Worm (Caenorhabditis elegans) whole organism, L2 larva: ENCODE results near the gene srh-119.

Source experiments
- C34F6.9 ChIP-seq: fragments of 150-350 bp; optimal IDR thresholded peaks from 2 replicates; lab custom pipeline; 2014; ENCODE audit warnings: missing biosample characterization, missing genetic modification characterization
- F13H6.1 ChIP-seq: sonication (generic microtip); optimal IDR thresholded peaks from 2 replicates; lab custom pipeline; 2016; ENCODE audit warnings: missing genetic modification characterization, missing compliant biosample characterization
- R02D3.7 ChIP-seq: fragments of 150-350 bp; optimal IDR thresholded peaks from 2 replicates; lab custom pipeline; 2014; ENCODE audit warnings: missing biosample characterization, missing genetic modification characterization
- Y55F3AM.14 ChIP-seq: fragments of 200-800 bp; sonication (Bioruptor generic); optimal IDR thresholded peaks from 2 replicates; lab custom pipeline; 2018; ENCODE audit warnings: mild to moderate bottlenecking, missing genetic modification characterization, missing compliant biosample characterization
- ZK546.5 ChIP-seq: sonication (generic microtip); optimal IDR thresholded peaks from 2 replicates; lab custom pipeline; 2017; ENCODE audit warnings: missing biosample characterization, missing genetic modification characterization
- alr-1 ChIP-seq: fragments of 150-350 bp; optimal IDR thresholded peaks from 2 replicates; lab custom pipeline; 2014; ENCODE audit warnings: missing biosample characterization, missing genetic modification characterization
- aly-2 ChIP-seq: fragments of 150-350 bp; optimal IDR thresholded peaks from 2 replicates; lab custom pipeline; 2014; ENCODE audit warnings: missing biosample characterization, missing genetic modification characterization
- ama-1 ChIP-seq: fragments of 150-350 bp; optimal IDR thresholded peaks from 2 replicates; lab custom pipeline; 2018; ENCODE audit warnings: inconsistent platforms
- blmp-1 ChIP-seq: sonication (generic microtip); optimal IDR thresholded peaks from 2 replicates; lab custom pipeline; 2017; ENCODE audit warnings: missing genetic modification characterization, mild to moderate bottlenecking, missing compliant biosample characterization, antibody characterized with exemption, moderate library complexity; ENCODE audit not compliant: insufficient read depth
- ceh-16 ChIP-seq: fragments of 150-350 bp; optimal IDR thresholded peaks from 2 replicates; lab custom pipeline; 2014; ENCODE audit warnings: missing biosample characterization, missing genetic modification characterization
- ceh-82 ChIP-seq: fragments of 150-350 bp; optimal IDR thresholded peaks from 2 replicates; lab custom pipeline; 2014; ENCODE audit warnings: missing biosample characterization, missing genetic modification characterization
- crh-2 ChIP-seq: sonication (generic microtip); optimal IDR thresholded peaks from 2 replicates; lab custom pipeline; 2017; ENCODE audit warnings: missing biosample characterization, missing genetic modification characterization
- dmd-4 ChIP-seq: sonication (generic microtip); optimal IDR thresholded peaks from 2 replicates; lab custom pipeline; 2017; ENCODE audit warnings: missing biosample characterization, missing genetic modification characterization
- egl-27 ChIP-seq: sonication (generic microtip); optimal IDR thresholded peaks from 3 replicates; lab custom pipeline; 2017; ENCODE audit warnings: missing biosample characterization, missing genetic modification reagents, missing genetic modification characterization
- elt-1 ChIP-seq: fragments of 150-350 bp; optimal IDR thresholded peaks from 2 replicates; lab custom pipeline; 2014; ENCODE audit warnings: missing biosample characterization, missing genetic modification characterization
- elt-3 ChIP-seq: sonication (generic microtip); optimal IDR thresholded peaks from 2 replicates; lab custom pipeline; 2017; ENCODE audit warnings: missing biosample characterization, missing genetic modification characterization
- fos-1 ChIP-seq: fragments of 150-350 bp; optimal IDR thresholded peaks from 2 replicates; lab custom pipeline; 2014; ENCODE audit warnings: missing biosample characterization, missing genetic modification characterization
- gmeb-1 ChIP-seq: fragments of 150-350 bp; optimal IDR thresholded peaks from 2 replicates; lab custom pipeline; 2014; ENCODE audit warnings: missing biosample characterization, missing genetic modification characterization
- lin-11 ChIP-seq: fragments of 150-350 bp; sonication (generic microtip); optimal IDR thresholded peaks from 2 replicates; lab custom pipeline; 2014; ENCODE audit warnings: missing biosample characterization, missing genetic modification characterization, inconsistent platforms, mixed read lengths
- lin-13 ChIP-seq: fragments of 150-350 bp; optimal IDR thresholded peaks from 2 replicates; lab custom pipeline; 2014; ENCODE audit warnings: missing biosample characterization, missing genetic modification reagents, missing genetic modification characterization
- lin-39 ChIP-seq: fragments of 150-350 bp; optimal IDR thresholded peaks from 2 replicates; lab custom pipeline; 2014; ENCODE audit warnings: missing biosample characterization, missing genetic modification reagents, missing genetic modification characterization
- lsy-2 ChIP-seq, 2 experiments: fragments of 150-350 bp in 1 of 2; sonication (generic microtip) in 1 of 2; optimal IDR thresholded peaks; 2 replicates each; lab custom pipeline; 2014 to 2017; ENCODE audit warnings: missing biosample characterization in 2 of 2, missing genetic modification characterization in 2 of 2
- mab-5 ChIP-seq: fragments of 150-350 bp; optimal IDR thresholded peaks from 2 replicates; lab custom pipeline; 2014; ENCODE audit warnings: missing biosample characterization, missing genetic modification characterization
- mbf-1 ChIP-seq: sonication (generic microtip); optimal IDR thresholded peaks from 2 replicates; lab custom pipeline; 2017; ENCODE audit warnings: missing biosample characterization, missing genetic modification characterization
- mdl-1 ChIP-seq, 2 experiments: fragments of 150-350 bp in 1 of 2; sonication (generic microtip) in 1 of 2; optimal IDR thresholded peaks; 2 replicates each; lab custom pipeline; 2017; ENCODE audit warnings: missing biosample characterization in 2 of 2, missing genetic modification characterization in 2 of 2
- nhr-10 ChIP-seq: sonication (generic microtip); optimal IDR thresholded peaks from 2 replicates; lab custom pipeline; 2017; ENCODE audit warnings: missing biosample characterization, missing genetic modification characterization
- nhr-11 ChIP-seq: fragments of 150-350 bp; optimal IDR thresholded peaks from 2 replicates; lab custom pipeline; 2014; ENCODE audit warnings: missing biosample characterization, missing genetic modification characterization
- nhr-12 ChIP-seq: fragments of 150-350 bp; optimal IDR thresholded peaks from 2 replicates; lab custom pipeline; 2014; ENCODE audit warnings: missing biosample characterization, missing genetic modification characterization
- nhr-129 ChIP-seq: fragments of 150-350 bp; optimal IDR thresholded peaks from 2 replicates; lab custom pipeline; 2014; ENCODE audit warnings: missing biosample characterization, missing genetic modification characterization
- nhr-21 ChIP-seq: fragments of 150-350 bp; optimal IDR thresholded peaks from 2 replicates; lab custom pipeline; 2014; ENCODE audit warnings: missing biosample characterization, missing genetic modification characterization
- nhr-23 ChIP-seq: fragments of 150-350 bp; optimal IDR thresholded peaks from 2 replicates; lab custom pipeline; 2014; ENCODE audit warnings: missing biosample characterization, missing genetic modification reagents, missing genetic modification characterization
- nhr-237 ChIP-seq: fragments of 150-350 bp; optimal IDR thresholded peaks from 2 replicates; lab custom pipeline; 2014; ENCODE audit warnings: missing biosample characterization, missing genetic modification characterization
- nhr-25 ChIP-seq: fragments of 150-350 bp; sonication (generic microtip); optimal IDR thresholded peaks from 3 replicates; lab custom pipeline; 2014; ENCODE audit warnings: missing biosample characterization, missing genetic modification characterization
- nhr-6 ChIP-seq: fragments of 150-350 bp; optimal IDR thresholded peaks from 2 replicates; lab custom pipeline; 2014; ENCODE audit warnings: missing biosample characterization, missing genetic modification characterization
- nhr-77 ChIP-seq: fragments of 150-350 bp; optimal IDR thresholded peaks from 2 replicates; lab custom pipeline; 2014; ENCODE audit warnings: missing biosample characterization, missing genetic modification characterization
- peb-1 ChIP-seq: fragments of 150-350 bp; optimal IDR thresholded peaks from 2 replicates; lab custom pipeline; 2014; ENCODE audit warnings: missing biosample characterization, missing genetic modification characterization
- sem-4 ChIP-seq: fragments of 150-350 bp; optimal IDR thresholded peaks from 2 replicates; lab custom pipeline; 2014; ENCODE audit warnings: missing biosample characterization, missing genetic modification reagents, missing genetic modification characterization
- skn-1 ChIP-seq: sonication (generic microtip); optimal IDR thresholded peaks from 2 replicates; lab custom pipeline; 2017; ENCODE audit warnings: missing biosample characterization, missing genetic modification characterization
- sma-3 ChIP-seq: sonication (generic microtip); optimal IDR thresholded peaks from 2 replicates; lab custom pipeline; 2016; ENCODE audit warnings: missing genetic modification reagents, missing genetic modification characterization, missing compliant biosample characterization
- sma-9 ChIP-seq, 2 experiments: fragments of 150-350 bp in 1 of 2; sonication (generic microtip) in 1 of 2; optimal IDR thresholded peaks; 2 replicates each; lab custom pipeline; 2014 to 2016; ENCODE audit warnings: missing genetic modification characterization in 2 of 2, mild to moderate bottlenecking in 1 of 2, missing biosample characterization in 1 of 2, missing compliant biosample characterization in 1 of 2, missing genetic modification reagents in 1 of 2, moderate library complexity in 1 of 2
- snpc-4 ChIP-seq: fragments of 150-350 bp; optimal IDR thresholded peaks from 2 replicates; lab custom pipeline; 2014; ENCODE audit warnings: missing biosample characterization, missing genetic modification characterization
- unc-39 ChIP-seq: fragments of 150-350 bp; optimal IDR thresholded peaks from 2 replicates; lab custom pipeline; 2014; ENCODE audit warnings: missing biosample characterization, missing genetic modification characterization
- unc-55 ChIP-seq: fragments of 150-350 bp; sonication (generic microtip); optimal IDR thresholded peaks from 3 replicates; lab custom pipeline; 2014; ENCODE audit warnings: missing biosample characterization, missing genetic modification reagents, missing genetic modification characterization
- unc-62 ChIP-seq: fragments of 150-350 bp; optimal IDR thresholded peaks from 2 replicates; lab custom pipeline; 2014; ENCODE audit warnings: missing biosample characterization, missing genetic modification reagents, missing genetic modification characterization
- zag-1 ChIP-seq: fragments of 150-350 bp; optimal IDR thresholded peaks from 2 replicates; lab custom pipeline; 2014; ENCODE audit warnings: missing biosample characterization, missing genetic modification characterization
- ztf-1 ChIP-seq: fragments of 200-800 bp; sonication (Bioruptor generic); conservative IDR thresholded peaks from 2 replicates; pipeline ENCODE4 v1.3.6; 2022; ENCODE audit warnings: missing genetic modification characterization, missing compliant biosample characterization
- ztf-11 ChIP-seq: sonication (generic microtip); optimal IDR thresholded peaks from 2 replicates; lab custom pipeline; 2017; ENCODE audit warnings: missing biosample characterization, missing genetic modification characterization
- ztf-4 ChIP-seq: fragments of 150-350 bp; optimal IDR thresholded peaks from 2 replicates; lab custom pipeline; 2014; ENCODE audit warnings: missing biosample characterization, missing genetic modification characterization

Gene srh-119

ce11 chrV:16958975-16959374 lies 13.3 kb upstream of the srh-119 start:
- TF ChIP-seq ama-1 (lab: Kevin White, UChicago) (no peak), lsy-2 (tag; optimal IDR thresholded peaks at IDR 0.05; lab: Kevin White, UChicago) (no peak), lin-11 (tag; lab: Kevin White, UChicago) (no peak), R02D3.7 (tag; lab: Kevin White, UChicago) (no peak), nhr-11 (no peak), ztf-11 (no peak), crh-2 (tag; lab: Kevin White, UChicago) (no peak), gmeb-1 (tag; lab: Kevin White, UChicago) (no peak), lin-39 (no peak), sem-4 (tag; lab: Kevin White, UChicago) (no peak), peb-1 (tag; lab: Kevin White, UChicago) (no peak), mdl-1 (tag; optimal IDR thresholded peaks at IDR 0.05; lab: Kevin White, UChicago) (no peak)

ce11 chrV:16965655-16966054 lies 6.6 kb upstream of the srh-119 start, which contains the start of gene efl-1:
Gene efl-1, minus strand, starts transcription at chrV:16965675.
- TF ChIP-seq snpc-4 (tag; lab: Kevin White, UChicago) (peak; percentile 93), ztf-11 (no peak), ama-1 (lab: Kevin White, UChicago) (no peak), elt-3 (no peak), F13H6.1 (peak; percentile 85), Y55F3AM.14 (GFP tag; lab: Kevin White, UChicago) (peak; percentile 13), nhr-10 (tag; lab: Kevin White, UChicago) (peak; percentile 69), dmd-4 (tag; lab: Kevin White, UChicago) (peak; percentile 29), sma-9 (GFP tag; optimal IDR thresholded peaks at IDR 0.05; lab: Kevin White, UChicago) (no peak), sma-9 (tag; optimal IDR thresholded peaks at IDR 0.05; lab: Kevin White, UChicago) (no peak), lin-11 (tag; lab: Kevin White, UChicago) (peak; percentile 66), unc-62 (GFP tag; lab: Kevin White, UChicago) (no peak), mdl-1 (tag; optimal IDR thresholded peaks at IDR 0.05; lab: Kevin White, UChicago) (peak in 1 of 2 experiments; percentile 34), sma-3 (GFP tag; lab: Kevin White, UChicago) (peak; percentile 92), nhr-129 (peak; percentile 93), ZK546.5 (tag; lab: Kevin White, UChicago) (no peak), nhr-25 (tag; lab: Kevin White, UChicago) (peak; percentile 84), nhr-12 (no peak), alr-1 (tag; lab: Kevin White, UChicago) (no peak), aly-2 (no peak), ztf-4 (peak; percentile 34), sem-4 (tag; lab: Kevin White, UChicago) (peak; percentile 77), nhr-21 (tag; lab: Kevin White, UChicago) (peak; percentile 83), nhr-23 (no peak), nhr-6 (tag; lab: Kevin White, UChicago) (peak; percentile 78), zag-1 (tag; lab: Kevin White, UChicago) (peak; percentile 75), lin-39 (no peak), ceh-16 (tag; lab: Kevin White, UChicago) (peak; percentile 33), lsy-2 (tag; optimal IDR thresholded peaks at IDR 0.05; lab: Kevin White, UChicago) (peak; percentile 84 to 93), fos-1 (tag; lab: Kevin White, UChicago) (peak; percentile 63), nhr-237 (tag; lab: Kevin White, UChicago) (peak; percentile 64), skn-1 (tag; lab: Kevin White, UChicago) (no peak), ztf-1 (GFP tag; lab: Robert Waterston, UW) (no peak), mab-5 (tag; lab: Kevin White, UChicago) (peak; percentile 95), crh-2 (tag; lab: Kevin White, UChicago) (peak; percentile 96), egl-27 (peak; percentile 84), elt-1 (no peak), unc-39 (tag; lab: Kevin White, UChicago) (no peak), nhr-77 (tag; lab: Kevin White, UChicago) (no peak), R02D3.7 (tag; lab: Kevin White, UChicago) (peak; percentile 29), mbf-1 (tag; lab: Kevin White, UChicago) (no peak), peb-1 (tag; lab: Kevin White, UChicago) (no peak), nhr-11 (no peak), unc-55 (GFP tag; lab: Kevin White, UChicago) (peak; percentile 96), lin-13 (GFP tag; lab: Kevin White, UChicago) (peak; percentile 94), blmp-1 (tag; lab: Kevin White, UChicago) (peak; percentile 34), C34F6.9 (tag; lab: Kevin White, UChicago) (peak; percentile 94), ceh-82 (tag; lab: Kevin White, UChicago) (peak; percentile 72), gmeb-1 (tag; lab: Kevin White, UChicago) (peak; percentile 99)
